Fruit fly (Drosophila melanogaster) whole organism, embryonic: ENCODE results near the gene CG45073.

Experiments
- ATbp ChIP-seq: fragments of 200-800 bp; sonication (Bioruptor generic); optimal IDR thresholded peaks from 2 replicates; lab custom pipeline; 2017; ENCODE audit warnings: missing biosample characterization, mild to moderate bottlenecking, missing genetic modification characterization, missing genetic modification reagents
- Ada2b ChIP-seq: fragments of 200-800 bp; sonication (Bioruptor generic); IDR thresholded peaks from 2 replicates; pipeline ENCODE4 v1.3.6; 2022; ENCODE audit warnings: missing biosample characterization, missing genetic modification characterization
- Atf3 ChIP-seq: fragments of 200-800 bp; sonication (Bioruptor generic); optimal IDR thresholded peaks from 3 replicates; lab custom pipeline; 2016; ENCODE audit warnings: missing biosample characterization, missing genetic modification characterization
- Bdp1 ChIP-seq: fragments of 200-800 bp; sonication (Bioruptor generic); optimal IDR thresholded peaks from 3 replicates; lab custom pipeline; 2016; ENCODE audit warnings: missing biosample characterization, missing genetic modification characterization
- CG10565 ChIP-seq: fragments of 200-800 bp; sonication (Bioruptor generic); optimal IDR thresholded peaks from 3 replicates; lab custom pipeline; 2016; ENCODE audit warnings: missing biosample characterization, mild to moderate bottlenecking, missing genetic modification characterization
- CG11398 ChIP-seq: fragments of 200-800 bp; sonication (Bioruptor generic); optimal IDR thresholded peaks from 2 replicates; lab custom pipeline; 2016; ENCODE audit warnings: missing biosample characterization, missing genetic modification characterization
- CG12299 ChIP-seq: fragments of 200-800 bp; sonication (Bioruptor generic); optimal IDR thresholded peaks from 2 replicates; lab custom pipeline; 2018; ENCODE audit warnings: missing biosample characterization, mild to moderate bottlenecking, missing genetic modification characterization
- CG15269 ChIP-seq: fragments of 200-800 bp; sonication (Bioruptor generic); optimal IDR thresholded peaks from 2 replicates; lab custom pipeline; 2018; ENCODE audit warnings: missing biosample characterization, mild to moderate bottlenecking, missing genetic modification characterization, moderate library complexity
- CG15479 ChIP-seq: fragments of 200-800 bp; sonication (Bioruptor generic); optimal IDR thresholded peaks from 3 replicates; lab custom pipeline; 2019; ENCODE audit warnings: missing biosample characterization, mild to moderate bottlenecking, missing genetic modification characterization, moderate library complexity
- CG15696 ChIP-seq: fragments of 200-800 bp; sonication (Bioruptor generic); optimal IDR thresholded peaks from 2 replicates; lab custom pipeline; 2019; ENCODE audit warnings: missing biosample characterization, mild to moderate bottlenecking, missing genetic modification characterization, moderate library complexity
- CG16813 ChIP-seq: fragments of 200-800 bp; sonication (Bioruptor generic); IDR thresholded peaks from 3 replicates; pipeline ENCODE4 v1.3.6; 2022; ENCODE audit warnings: missing biosample characterization, missing genetic modification characterization; ENCODE audit not compliant: partially characterized antibody
- CG16863 ChIP-seq: fragments of 200-800 bp; sonication (Bioruptor generic); optimal IDR thresholded peaks from 3 replicates; lab custom pipeline; 2016; ENCODE audit warnings: missing biosample characterization, missing genetic modification characterization
- CG17359 ChIP-seq: fragments of 200-800 bp; sonication (Bioruptor generic); optimal IDR thresholded peaks from 3 replicates; lab custom pipeline; 2018; ENCODE audit warnings: missing biosample characterization, mild to moderate bottlenecking, missing genetic modification characterization, moderate library complexity
- CG1832 ChIP-seq: fragments of 200-800 bp; sonication (Bioruptor generic); optimal IDR thresholded peaks from 2 replicates; lab custom pipeline; 2017; ENCODE audit warnings: missing biosample characterization, mild to moderate bottlenecking, missing genetic modification characterization, inconsistent platforms
- CG2120 ChIP-seq: fragments of 200-800 bp; sonication (Bioruptor generic); optimal IDR thresholded peaks from 3 replicates; lab custom pipeline; 2016; ENCODE audit warnings: missing biosample characterization, missing genetic modification characterization
- CG2199 ChIP-seq: fragments of 200-800 bp; sonication (Bioruptor generic); IDR thresholded peaks from 3 replicates; pipeline ENCODE4 v1.3.6; 2022; ENCODE audit warnings: missing biosample characterization, missing genetic modification characterization
- CG30020 ChIP-seq: fragments of 200-800 bp; optimal IDR thresholded peaks from 2 replicates; lab custom pipeline; 2019; ENCODE audit warnings: missing biosample characterization, mild to moderate bottlenecking, missing genetic modification characterization, moderate library complexity
- CG32772 ChIP-seq: fragments of 200-800 bp; sonication (Bioruptor generic); IDR thresholded peaks from 2 replicates; pipeline ENCODE4 v1.3.6; 2022; ENCODE audit warnings: missing biosample characterization, missing genetic modification characterization
- CG33213 ChIP-seq: fragments of 200-800 bp; sonication (Bioruptor generic); optimal IDR thresholded peaks from 3 replicates; lab custom pipeline; 2016; ENCODE audit warnings: missing biosample characterization, missing genetic modification characterization
- CG5245 ChIP-seq: fragments of 200-800 bp; sonication (Bioruptor generic); optimal IDR thresholded peaks from 3 replicates; lab custom pipeline; 2016; ENCODE audit warnings: missing biosample characterization, missing genetic modification characterization
- CG7987 ChIP-seq: fragments of 200-800 bp; sonication (Bioruptor generic); optimal IDR thresholded peaks from 2 replicates; lab custom pipeline; 2018; ENCODE audit warnings: missing biosample characterization, mild to moderate bottlenecking, missing genetic modification characterization, moderate library complexity
- CG8765 ChIP-seq: fragments of 200-800 bp; sonication (Bioruptor generic); IDR thresholded peaks from 2 replicates; pipeline ENCODE4 v1.3.6; 2022; ENCODE audit warnings: missing biosample characterization, missing genetic modification characterization
- E2f1 ChIP-seq: fragments of 200-800 bp; sonication (Bioruptor generic); IDR thresholded peaks from 2 replicates; pipeline ENCODE4 v1.3.6; 2022; ENCODE audit warnings: missing biosample characterization, missing genetic modification characterization
- Ets65A ChIP-seq: fragments of 200-800 bp; sonication (Bioruptor generic); peaks from one replicate; lab custom pipeline; 2016; ENCODE audit warnings: missing biosample characterization, missing genetic modification characterization
- Gsc ChIP-seq: fragments of 200-800 bp; sonication (Bioruptor generic); IDR thresholded peaks from 2 replicates; pipeline ENCODE4 v1.3.6; 2022; ENCODE audit warnings: missing biosample characterization, missing genetic modification characterization
- HHEX ChIP-seq: fragments of 200-800 bp; sonication (Bioruptor generic); optimal IDR thresholded peaks from 3 replicates; lab custom pipeline; 2017; ENCODE audit warnings: missing biosample characterization, mild to moderate bottlenecking, missing genetic modification characterization, missing genetic modification reagents
- Lim3 ChIP-seq: fragments of 200-800 bp; sonication (Bioruptor generic); IDR thresholded peaks from 2 replicates; pipeline ENCODE4 v1.3.6; 2022; ENCODE audit warnings: missing biosample characterization, missing genetic modification characterization
- Med ChIP-seq: fragments of 200-800 bp; sonication (Bioruptor generic); peaks from one replicate; lab custom pipeline; 2016; ENCODE audit warnings: missing biosample characterization, missing genetic modification characterization, mild to moderate bottlenecking, inconsistent platforms, moderate library complexity
- Nf-YB ChIP-seq: fragments of 200-800 bp; sonication (Bioruptor generic); optimal IDR thresholded peaks from 3 replicates; lab custom pipeline; 2019; ENCODE audit warnings: missing biosample characterization, mild to moderate bottlenecking, missing genetic modification characterization, moderate library complexity
- Poxn ChIP-seq: fragments of 200-800 bp; sonication (Bioruptor generic); IDR thresholded peaks from 2 replicates; pipeline ENCODE4 v1.3.6; 2022; ENCODE audit warnings: missing biosample characterization, missing genetic modification characterization
- Rx ChIP-seq: fragments of 200-800 bp; sonication (Bioruptor generic); IDR thresholded peaks from 2 replicates; pipeline ENCODE4 v1.3.6; 2022; ENCODE audit warnings: missing biosample characterization, missing genetic modification characterization
- Spps ChIP-seq: fragments of 200-800 bp; sonication (Bioruptor generic); optimal IDR thresholded peaks from 2 replicates; lab custom pipeline; 2018; ENCODE audit warnings: missing biosample characterization, mild to moderate bottlenecking, missing genetic modification characterization
- Trl ChIP-seq, 3 experiments: fragments of >200 bp in 2 of 3; fragments of 200-800 bp in 1 of 3; sonication (Bioruptor generic) in 1 of 3; optimal IDR thresholded peaks; 2 replicates in 1 of 3; 3 replicates in 2 of 3; lab custom pipeline; 2016 to 2017; ENCODE audit warnings: missing biosample characterization in 1 of 3, missing genetic modification characterization in 1 of 3
- Xbp1 ChIP-seq: fragments of 200-800 bp; sonication (Bioruptor generic); optimal IDR thresholded peaks from 3 replicates; lab custom pipeline; 2016; ENCODE audit warnings: missing biosample characterization, mild to moderate bottlenecking, missing genetic modification characterization
- ap ChIP-seq: fragments of 200-800 bp; sonication (Bioruptor generic); IDR thresholded peaks from 2 replicates; pipeline ENCODE4 v1.3.6; 2022; ENCODE audit warnings: missing biosample characterization, missing genetic modification characterization
- bcd ChIP-seq: fragments of 200-800 bp; sonication (Bioruptor generic); optimal IDR thresholded peaks from 2 replicates; lab custom pipeline; 2017; ENCODE audit warnings: missing biosample characterization, mild to moderate bottlenecking, missing genetic modification characterization
- caup ChIP-seq: fragments of 200-800 bp; sonication (Bioruptor generic); optimal IDR thresholded peaks from 3 replicates; lab custom pipeline; 2017; ENCODE audit warnings: missing biosample characterization, mild to moderate bottlenecking, missing genetic modification characterization, moderate library complexity; ENCODE audit not compliant: severe bottlenecking
- cg ChIP-seq: fragments of 200-800 bp; sonication (Bioruptor generic); optimal IDR thresholded peaks from 3 replicates; lab custom pipeline; 2019; ENCODE audit warnings: missing biosample characterization, mild to moderate bottlenecking, missing genetic modification characterization, moderate library complexity
- en ChIP-seq: fragments of 200-800 bp; sonication (Bioruptor generic); optimal IDR thresholded peaks from 2 replicates; lab custom pipeline; 2016; ENCODE audit warnings: missing biosample characterization, missing genetic modification characterization
- gcm ChIP-seq: fragments of 200-800 bp; sonication (Bioruptor generic); optimal IDR thresholded peaks from 2 replicates; lab custom pipeline; 2019; ENCODE audit warnings: missing biosample characterization, mild to moderate bottlenecking, missing genetic modification characterization, moderate library complexity
- gem ChIP-seq: fragments of 200-800 bp; sonication (Bioruptor generic); optimal IDR thresholded peaks from 2 replicates; lab custom pipeline; 2019; ENCODE audit warnings: missing biosample characterization, mild to moderate bottlenecking, missing genetic modification characterization, moderate library complexity
- luna ChIP-seq: fragments of 200-800 bp; sonication (Bioruptor generic); optimal IDR thresholded peaks from 2 replicates; lab custom pipeline; 2016; ENCODE audit warnings: missing biosample characterization, missing genetic modification characterization
- pan ChIP-seq, 4 experiments: fragments of >200 bp in 3 of 4; fragments of 200-800 bp in 1 of 4; sonication (Bioruptor generic) in 1 of 4; optimal IDR thresholded peaks in 3 of 4; IDR thresholded peaks in 1 of 4; 2 replicates each; pipeline versions ENCODE4 v1.3.6 to Lab custom; 2017 to 2022; ENCODE audit warnings: missing biosample characterization in 2 of 4, missing genetic modification characterization in 2 of 4, mixed read lengths in 1 of 4
- row ChIP-seq: fragments of 200-800 bp; sonication (Bioruptor generic); IDR thresholded peaks from 3 replicates; pipeline ENCODE4 v1.3.6; 2022; ENCODE audit warnings: missing biosample characterization, missing genetic modification characterization
- sqz ChIP-seq: fragments of 200-800 bp; sonication (Bioruptor generic); optimal IDR thresholded peaks from 3 replicates; lab custom pipeline; 2018; ENCODE audit warnings: missing biosample characterization, mild to moderate bottlenecking, missing genetic modification characterization
- sr ChIP-seq: fragments of 200-800 bp; sonication (Bioruptor generic); IDR thresholded peaks from 3 replicates; pipeline ENCODE4 v1.3.6; 2022; ENCODE audit warnings: missing biosample characterization, missing genetic modification characterization
- ttk ChIP-seq: fragments of 200-800 bp; sonication (Bioruptor generic); IDR thresholded peaks from 2 replicates; pipeline ENCODE4 v2.1.2; 2022; ENCODE audit warnings: missing biosample characterization, missing genetic modification characterization
- z ChIP-seq: fragments of 200-800 bp; sonication (Bioruptor generic); IDR thresholded peaks from 3 replicates; pipeline ENCODE4 v1.3.6; 2022; ENCODE audit warnings: missing biosample characterization, missing genetic modification characterization
- zen ChIP-seq: fragments of 200-800 bp; sonication (Bioruptor generic); optimal IDR thresholded peaks from 3 replicates; lab custom pipeline; 2018; ENCODE audit warnings: missing biosample characterization, mild to moderate bottlenecking, missing genetic modification characterization, moderate library complexity

CG45073 gene

DNA sequence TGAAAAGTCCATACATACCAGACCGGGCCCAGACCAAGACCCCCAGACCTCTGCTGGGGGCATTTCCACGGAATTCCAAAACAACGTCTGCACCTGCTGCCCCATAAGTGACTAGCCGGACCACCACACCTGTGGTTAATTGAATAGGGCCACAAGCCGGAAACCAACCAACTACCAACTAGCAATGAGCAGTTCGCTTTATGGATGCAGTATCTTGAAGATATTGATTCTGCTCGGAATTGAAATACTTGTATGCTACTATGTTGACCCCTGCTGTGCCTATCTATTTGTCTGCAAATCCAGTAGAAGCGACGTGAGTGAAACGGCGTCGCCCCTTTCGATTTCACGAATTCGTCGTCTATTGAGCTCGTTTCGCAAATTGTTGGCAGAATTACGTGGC lies 28.7 kb downstream of the CG45073 start (continued):
- TF ChIP-seq pan (optimal IDR thresholded peaks at IDR 0.05; lab: Kevin White, UChicago) (no peak), pan (GFP tag; optimal IDR thresholded peaks at IDR 0.05 in 1 of 2, IDR thresholded peaks at IDR 0.05 in 1 of 2) (peak in 1 of 2 experiments; percentile 40), CG15269 (tag; lab: Kevin White, UChicago) (peak; percentile 5), CG11398 (GFP tag; lab: Kevin White, UChicago) (no peak), gem (peak; percentile 25), row (GFP tag; lab: Robert Waterston, UW) (peak; percentile 32; the same call in 1 of the 3 replicates), CG2120 (peak; percentile 40), ATbp (GFP tag; lab: Kevin White, UChicago) (peak; percentile 41), E2f1 (peak; percentile 13; the same call in 1 of the 2 replicates), Ada2b (no peak), CG17359 (tag; lab: Kevin White, UChicago) (peak; percentile 18), Rx (GFP tag; lab: Robert Waterston, UW) (peak; percentile 40; the same call in 1 of the 2 replicates), Bdp1 (GFP tag; lab: Kevin White, UChicago) (no peak), ttk (GFP tag; lab: Robert Waterston, UW) (peak; percentile 25; the same call in 1 of the 2 replicates), Gsc (no peak), Ets65A (GFP tag; lab: Kevin White, UChicago) (peak; percentile 82), caup (GFP tag; lab: Kevin White, UChicago) (no peak), Med (GFP tag; lab: Kevin White, UChicago) (peak; percentile 80)

DNA sequence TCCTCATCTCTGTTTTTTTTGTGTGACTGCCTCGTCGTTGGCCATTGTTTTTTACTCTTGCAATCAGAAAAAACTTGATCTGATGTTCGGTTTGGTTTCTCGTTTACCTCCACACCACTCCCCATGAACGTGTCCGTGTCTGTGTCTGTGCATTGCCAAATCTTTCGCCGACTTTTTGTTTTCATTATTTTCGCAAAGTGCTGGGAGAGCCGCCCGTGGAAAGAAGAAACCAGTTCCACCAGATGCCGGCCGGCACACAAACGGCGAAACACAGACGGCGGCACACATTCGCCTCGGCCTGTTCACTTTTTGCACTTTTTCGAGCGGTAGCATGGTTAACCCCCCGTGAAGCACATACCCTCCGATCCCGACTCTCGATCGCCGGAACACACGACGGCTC lies 29.2 kb downstream of the CG45073 start:
- no peak for TF ChIP-seq CG8765 (GFP tag; lab: Robert Waterston, UW)
- no peak for TF ChIP-seq CG33213 (GFP tag; lab: Kevin White, UChicago)
- no peak for TF ChIP-seq CG16813 (GFP tag; lab: Robert Waterston, UW)
- no peak for TF ChIP-seq Nf-YB (GFP tag; lab: Kevin White, UChicago)
- TF ChIP-seq Spps (tag; lab: Kevin White, UChicago), result no peak
- TF ChIP-seq CG16863, result no peak
- no peak for TF ChIP-seq Trl (optimal IDR thresholded peaks at IDR 0.05; lab: Kevin White, UChicago)
- no peak for TF ChIP-seq Trl (GFP tag; optimal IDR thresholded peaks at IDR 0.05; lab: Kevin White, UChicago)
- no peak for TF ChIP-seq Lim3 (GFP tag; lab: Robert Waterston, UW)
- TF ChIP-seq Atf3 (GFP tag; lab: Kevin White, UChicago), result no peak
- no peak for TF ChIP-seq CG2199 (GFP tag; lab: Robert Waterston, UW)
- no peak for TF ChIP-seq sqz (GFP tag; lab: Kevin White, UChicago)
- no peak for TF ChIP-seq bcd (GFP tag; lab: Kevin White, UChicago)

DNA sequence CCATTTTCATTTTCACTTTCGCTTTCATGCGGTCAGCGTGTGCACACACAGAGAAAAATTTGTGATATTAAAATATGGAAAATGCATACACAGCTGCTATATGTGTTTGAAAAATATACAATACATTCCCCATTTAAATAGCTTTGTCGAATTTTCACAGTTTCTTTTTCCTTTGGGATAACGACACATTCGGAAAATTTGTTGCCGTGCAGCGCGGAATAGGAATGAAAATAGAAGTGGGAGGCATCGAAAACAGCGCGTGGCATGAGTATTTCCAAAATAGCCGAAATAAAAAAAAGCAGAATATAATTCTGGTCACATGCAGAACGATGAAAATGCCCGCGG lies 31.9 kb downstream of the CG45073 start:
- TF ChIP-seq CG32772 (GFP tag; lab: Robert Waterston, UW) (peak; percentile 91), CG12299 (tag; lab: Kevin White, UChicago) (peak; percentile 81), Xbp1 (GFP tag; lab: Kevin White, UChicago) (peak; percentile 89), gcm (GFP tag; lab: Kevin White, UChicago) (peak; percentile 61), CG1832 (GFP tag; lab: Kevin White, UChicago) (no peak), CG10565 (GFP tag; lab: Kevin White, UChicago) (peak; percentile 28), CG5245 (peak; percentile 79), cg (GFP tag; lab: Kevin White, UChicago) (no peak), HHEX (GFP tag; lab: Kevin White, UChicago) (peak; percentile 86), CG7987 (GFP tag; lab: Kevin White, UChicago) (peak; percentile 92), zen (tag; lab: Kevin White, UChicago) (peak; percentile 67), CG15696 (tag; lab: Kevin White, UChicago) (peak; percentile 39), CG30020 (peak; percentile 2), CG15479 (no peak), sr (peak; percentile 55; the same call in 1 of the 3 replicates), z (GFP tag; lab: Robert Waterston, UW) (no peak; the same call in 2 of the 3 replicates), Poxn (GFP tag; lab: Robert Waterston, UW) (peak; percentile 78), en (peak; percentile 76), luna (peak; percentile 72), ap (GFP tag; lab: Robert Waterston, UW) (peak; percentile 78)
